Worm (Caenorhabditis elegans) whole organism, dauer: ENCODE data around the gene Y4C6A.4.
"Not testable (repeated sequence)": the region's sequence is repeated elsewhere in the genome, so short reads cannot be mapped to it uniquely, and the experiment has no call there.

Experiments used
- unc-62 ChIP-seq: sonication (generic microtip); optimal IDR thresholded peaks from 2 replicates; lab custom pipeline; 2017; ENCODE audit warnings: missing biosample characterization, missing genetic modification reagents, missing genetic modification characterization

The Y4C6A.4 gene

ce11 chrIV:5482723-5483122 is 30.0 kb downstream of the Y4C6A.4 start, which contains the start of gene T11F8.5:
TSS of gene T11F8.5 (plus strand) at chrIV:5483023.
- no peak for TF ChIP-seq unc-62 (GFP tag; lab: Kevin White, UChicago)

- not testable (repeated sequence) for TF ChIP-seq unc-62 (GFP tag; lab: Kevin White, UChicago)
These were observed 33.5 kb downstream of the Y4C6A.4 start, which contains the start of the genes snpc-3.1 and puf-7 for ce11 chrIV:5486208-5486731. TSS of gene snpc-3.1 (minus strand) at chrIV:5486258. TSS of gene puf-7 (plus strand) at chrIV:5486713.

ce11 chrIV:5491054-5491453 is 38.3 kb downstream of the Y4C6A.4 start, which contains the start of gene B0273.115:
TSS of gene B0273.115 (minus strand) at chrIV:5491154.
- not testable (repeated sequence) for TF ChIP-seq unc-62 (GFP tag; lab: Kevin White, UChicago)

- TF ChIP-seq unc-62 (GFP tag; lab: Kevin White, UChicago), result no peak
These were observed 39.4 kb downstream of the Y4C6A.4 start for ce11 chrIV:5492196-5492595.

ce11 chrIV:5493135-5493534 is 40.4 kb downstream of the Y4C6A.4 start:
- TF ChIP-seq unc-62 (GFP tag; lab: Kevin White, UChicago), result no peak

- TF ChIP-seq unc-62 (GFP tag; lab: Kevin White, UChicago), result no peak
These were observed 40.9 kb downstream of the Y4C6A.4 start, which contains the start of gene B0273.1 for ce11 chrIV:5493692-5494091. TSS of gene B0273.1 (plus strand) at chrIV:5493992.

- no peak for TF ChIP-seq unc-62 (GFP tag; lab: Kevin White, UChicago)
These were observed 41.3 kb downstream of the Y4C6A.4 start for ce11 chrIV:5494099-5494498.

ce11 chrIV:5501414-5501813 is 48.6 kb downstream of the Y4C6A.4 start:
- TF ChIP-seq unc-62 (GFP tag; lab: Kevin White, UChicago), result no peak

ce11 chrIV:5502610-5503009 is 49.8 kb downstream of the Y4C6A.4 start:
- TF ChIP-seq unc-62 (GFP tag; lab: Kevin White, UChicago), result no peak
